Fruit fly (Drosophila melanogaster) whole organism, embryonic: ENCODE data around the gene CCDC53.

Experiments used
- Atf6 ChIP-seq: fragments of 200-800 bp; sonication (Bioruptor generic); IDR thresholded peaks from 2 replicates; pipeline ENCODE4 v1.3.6; 2022; ENCODE audit warnings: missing biosample characterization, missing genetic modification characterization
- CG10431 ChIP-seq: fragments of 200-800 bp; sonication (Bioruptor generic); optimal IDR thresholded peaks from 3 replicates; lab custom pipeline; 2018; ENCODE audit warnings: missing biosample characterization, mild to moderate bottlenecking, missing genetic modification characterization
- CG12391 ChIP-seq: fragments of 200-800 bp; sonication (Bioruptor generic); optimal IDR thresholded peaks from 3 replicates; lab custom pipeline; 2018; ENCODE audit warnings: missing biosample characterization, mild to moderate bottlenecking, missing genetic modification characterization, moderate library complexity
- CG12659 ChIP-seq: fragments of 200-800 bp; sonication (Bioruptor generic); optimal IDR thresholded peaks from 3 replicates; lab custom pipeline; 2017; ENCODE audit warnings: mild to moderate bottlenecking, missing biosample characterization, missing genetic modification reagents, missing genetic modification characterization
- CG12942 ChIP-seq: fragments of 200-800 bp; sonication (Bioruptor generic); optimal IDR thresholded peaks from 3 replicates; lab custom pipeline; 2016; ENCODE audit warnings: missing biosample characterization, missing genetic modification characterization
- CG15696 ChIP-seq: fragments of 200-800 bp; sonication (Bioruptor generic); optimal IDR thresholded peaks from 2 replicates; lab custom pipeline; 2019; ENCODE audit warnings: missing biosample characterization, mild to moderate bottlenecking, missing genetic modification characterization, moderate library complexity
- CG17802 ChIP-seq: fragments of 200-800 bp; sonication (Bioruptor generic); optimal IDR thresholded peaks from 2 replicates; lab custom pipeline; 2018; ENCODE audit warnings: missing biosample characterization, mild to moderate bottlenecking, missing genetic modification characterization, moderate library complexity
- CG17829 ChIP-seq: fragments of 200-800 bp; optimal IDR thresholded peaks from 2 replicates; lab custom pipeline; 2019; ENCODE audit warnings: missing biosample characterization, mild to moderate bottlenecking, missing genetic modification characterization, moderate library complexity
- CG1832 ChIP-seq: fragments of 200-800 bp; sonication (Bioruptor generic); optimal IDR thresholded peaks from 2 replicates; lab custom pipeline; 2017; ENCODE audit warnings: missing biosample characterization, mild to moderate bottlenecking, missing genetic modification characterization, inconsistent platforms
- CG18619 ChIP-seq: fragments of 200-800 bp; sonication (Bioruptor generic); optimal IDR thresholded peaks from 3 replicates; lab custom pipeline; 2017; ENCODE audit warnings: missing biosample characterization, mild to moderate bottlenecking, missing genetic modification characterization
- CG2129 ChIP-seq: fragments of 200-800 bp; sonication (Bioruptor generic); IDR thresholded peaks from 2 replicates; pipeline ENCODE4 v1.3.6; 2022; ENCODE audit warnings: missing biosample characterization, missing genetic modification characterization; ENCODE audit not compliant: partially characterized antibody
- CG3065 ChIP-seq: fragments of 200-800 bp; sonication (Bioruptor generic); optimal IDR thresholded peaks from 2 replicates; lab custom pipeline; 2016; ENCODE audit warnings: missing biosample characterization, missing genetic modification characterization
- CG6854 ChIP-seq: fragments of 200-800 bp; sonication (Bioruptor generic); optimal IDR thresholded peaks from 3 replicates; lab custom pipeline; 2017; ENCODE audit warnings: missing biosample characterization, mild to moderate bottlenecking, missing genetic modification characterization
- CG7271 ChIP-seq: fragments of 200-800 bp; sonication (Bioruptor generic); optimal IDR thresholded peaks from 2 replicates; lab custom pipeline; 2018; ENCODE audit warnings: missing biosample characterization, mild to moderate bottlenecking, missing genetic modification characterization, moderate library complexity
- CG7839 ChIP-seq: fragments of 200-800 bp; sonication (Bioruptor generic); optimal IDR thresholded peaks from 3 replicates; lab custom pipeline; 2018; ENCODE audit warnings: missing biosample characterization, mild to moderate bottlenecking, missing genetic modification characterization, moderate library complexity
- CG8944 ChIP-seq: fragments of 200-800 bp; sonication (Bioruptor generic); optimal IDR thresholded peaks from 3 replicates; lab custom pipeline; 2016; ENCODE audit warnings: missing biosample characterization, missing genetic modification characterization
- CkIIα-i1 ChIP-seq: fragments of 200-800 bp; sonication (Bioruptor generic); IDR thresholded peaks from 2 replicates; pipeline ENCODE4 v1.3.6; 2022; ENCODE audit warnings: missing biosample characterization, missing genetic modification characterization
- Dek ChIP-seq: fragments of 200-800 bp; sonication (Bioruptor generic); optimal IDR thresholded peaks from 3 replicates; lab custom pipeline; 2019; ENCODE audit warnings: missing biosample characterization, mild to moderate bottlenecking, missing genetic modification characterization, moderate library complexity
- Dll ChIP-seq: fragments of 200-800 bp; sonication (Bioruptor generic); IDR thresholded peaks from 4 replicates; pipeline ENCODE4 v1.3.6; 2022; ENCODE audit warnings: missing biosample characterization, missing genetic modification characterization; ENCODE audit not compliant: partially characterized antibody
- Doc2 ChIP-seq: fragments of 200-800 bp; sonication (Bioruptor generic); IDR thresholded peaks from 2 replicates; pipeline ENCODE4 v1.3.6; 2022; ENCODE audit warnings: missing biosample characterization, missing genetic modification characterization
- ERR ChIP-seq: fragments of 200-800 bp; sonication (Bioruptor generic); optimal IDR thresholded peaks from 2 replicates; lab custom pipeline; 2016; ENCODE audit warnings: missing biosample characterization, missing genetic modification characterization
- Fer1 ChIP-seq: fragments of 200-800 bp; sonication (Bioruptor generic); optimal IDR thresholded peaks from 2 replicates; lab custom pipeline; 2017; ENCODE audit warnings: missing biosample characterization, mild to moderate bottlenecking, missing genetic modification characterization
- Hmx ChIP-seq: fragments of 200-800 bp; sonication (Bioruptor generic); optimal IDR thresholded peaks from 2 replicates; lab custom pipeline; 2016; ENCODE audit warnings: missing biosample characterization, missing genetic modification characterization
- Hr3 ChIP-seq: fragments of 200-800 bp; sonication (Bioruptor generic); optimal IDR thresholded peaks from 3 replicates; lab custom pipeline; 2016; ENCODE audit warnings: missing biosample characterization, missing genetic modification characterization
- MTF-1 ChIP-seq: fragments of 200-800 bp; sonication (Bioruptor generic); optimal IDR thresholded peaks from 2 replicates; lab custom pipeline; 2018; ENCODE audit warnings: missing biosample characterization, mild to moderate bottlenecking, missing genetic modification characterization, borderline replicate concordance
- NK7.1 ChIP-seq: fragments of 200-800 bp; sonication (Bioruptor generic); optimal IDR thresholded peaks from 3 replicates; lab custom pipeline; 2016; ENCODE audit warnings: missing biosample characterization, missing genetic modification characterization
- NfI ChIP-seq: fragments of 200-800 bp; sonication (Bioruptor generic); optimal IDR thresholded peaks from 3 replicates; lab custom pipeline; 2018; ENCODE audit warnings: missing biosample characterization, mild to moderate bottlenecking, missing genetic modification characterization, moderate library complexity
- Oli ChIP-seq: fragments of 200-800 bp; sonication (Bioruptor generic); optimal IDR thresholded peaks from 2 replicates; lab custom pipeline; 2018; ENCODE audit warnings: missing biosample characterization, mild to moderate bottlenecking, missing genetic modification characterization, moderate library complexity
- Ssrp ChIP-seq: fragments of 200-800 bp; sonication (Bioruptor generic); optimal IDR thresholded peaks from 2 replicates; lab custom pipeline; 2018; ENCODE audit warnings: missing biosample characterization, mild to moderate bottlenecking, missing genetic modification characterization, moderate library complexity
- Tbp ChIP-seq: fragments of >200 bp; optimal IDR thresholded peaks from 2 replicates; lab custom pipeline; 2018; ENCODE audit warnings: missing biosample characterization, missing genetic modification characterization
- Trl ChIP-seq, 3 experiments: fragments of >200 bp in 2 of 3; fragments of 200-800 bp in 1 of 3; sonication (Bioruptor generic) in 1 of 3; optimal IDR thresholded peaks; 2 replicates in 1 of 3; 3 replicates in 2 of 3; lab custom pipeline; 2016 to 2017; ENCODE audit warnings: missing biosample characterization in 1 of 3, missing genetic modification characterization in 1 of 3
- Xrp1 ChIP-seq: fragments of 200-800 bp; sonication (Bioruptor generic); IDR thresholded peaks from 2 replicates; pipeline ENCODE4 v1.3.6; 2022; ENCODE audit warnings: missing biosample characterization, missing genetic modification characterization
- YL-1 ChIP-seq: fragments of 200-800 bp; sonication (Bioruptor generic); optimal IDR thresholded peaks from 3 replicates; lab custom pipeline; 2017; ENCODE audit warnings: missing biosample characterization, mild to moderate bottlenecking, missing genetic modification characterization
- ac ChIP-seq: fragments of 200-800 bp; sonication (Bioruptor generic); optimal IDR thresholded peaks from 3 replicates; lab custom pipeline; 2017; ENCODE audit warnings: missing biosample characterization, mild to moderate bottlenecking, missing genetic modification characterization
- dan ChIP-seq: fragments of 200-800 bp; sonication (Bioruptor generic); IDR thresholded peaks from 2 replicates; pipeline ENCODE4 v1.3.6; 2022; ENCODE audit warnings: missing biosample characterization, missing genetic modification characterization
- dati ChIP-seq: fragments of 200-800 bp; sonication (Bioruptor generic); IDR thresholded peaks from 2 replicates; pipeline ENCODE4 v1.3.6; 2022; ENCODE audit warnings: missing biosample characterization, missing genetic modification characterization
- dpn ChIP-seq, 2 experiments: fragments of 200-800 bp; sonication (Bioruptor generic); optimal IDR thresholded peaks; 3 replicates each; lab custom pipeline; 2016; ENCODE audit warnings: missing biosample characterization in 2 of 2, missing genetic modification characterization in 2 of 2
- exex ChIP-seq: fragments of 200-800 bp; sonication (Bioruptor generic); optimal IDR thresholded peaks from 4 replicates; lab custom pipeline; 2018; ENCODE audit warnings: missing biosample characterization, mild to moderate bottlenecking, missing genetic modification characterization, moderate library complexity
- eyg ChIP-seq: fragments of 200-800 bp; sonication (Bioruptor generic); optimal IDR thresholded peaks from 3 replicates; lab custom pipeline; 2016; ENCODE audit warnings: missing biosample characterization, missing genetic modification characterization
- gce ChIP-seq: fragments of 200-800 bp; sonication (Bioruptor generic); IDR thresholded peaks from 3 replicates; pipeline ENCODE4 v1.3.6; 2022; ENCODE audit warnings: missing biosample characterization, missing genetic modification characterization
- grau ChIP-seq: fragments of 200-800 bp; optimal IDR thresholded peaks from 3 replicates; lab custom pipeline; 2019; ENCODE audit warnings: missing biosample characterization, mild to moderate bottlenecking, missing genetic modification characterization, moderate library complexity
- hb ChIP-seq: fragments of 200-800 bp; sonication (Bioruptor generic); IDR thresholded peaks from 3 replicates; pipeline ENCODE4 v1.3.6; 2022; ENCODE audit warnings: missing biosample characterization, missing genetic modification characterization; ENCODE audit not compliant: partially characterized antibody
- her ChIP-seq: fragments of 200-800 bp; sonication (Bioruptor generic); optimal IDR thresholded peaks from 2 replicates; lab custom pipeline; 2016; ENCODE audit warnings: missing biosample characterization, missing genetic modification characterization
- onecut ChIP-seq: fragments of 200-800 bp; sonication (Bioruptor generic); IDR thresholded peaks from 2 replicates; pipeline ENCODE4 v1.3.6; 2022; ENCODE audit warnings: missing biosample characterization, missing genetic modification characterization
- sc ChIP-seq, 3 experiments: fragments of >200 bp in 2 of 3; fragments of 200-800 bp in 1 of 3; sonication (Bioruptor generic) in 1 of 3; optimal IDR thresholded peaks; 2 replicates in 2 of 3; 3 replicates in 1 of 3; lab custom pipeline; 2017; ENCODE audit warnings: mild to moderate bottlenecking in 1 of 3, missing biosample characterization in 1 of 3, missing genetic modification characterization in 1 of 3, missing genetic modification reagents in 1 of 3
- slbo ChIP-seq: fragments of 200-800 bp; sonication (Bioruptor generic); IDR thresholded peaks from 2 replicates; pipeline ENCODE4 v1.3.6; 2022; ENCODE audit warnings: missing biosample characterization, missing genetic modification characterization
- sr ChIP-seq: fragments of 200-800 bp; sonication (Bioruptor generic); IDR thresholded peaks from 3 replicates; pipeline ENCODE4 v1.3.6; 2022; ENCODE audit warnings: missing biosample characterization, missing genetic modification characterization
- zf30C ChIP-seq: fragments of 200-800 bp; sonication (Bioruptor generic); optimal IDR thresholded peaks from 3 replicates; lab custom pipeline; 2018; ENCODE audit warnings: missing biosample characterization, mild to moderate bottlenecking, missing genetic modification characterization

CCDC53 gene

DNA sequence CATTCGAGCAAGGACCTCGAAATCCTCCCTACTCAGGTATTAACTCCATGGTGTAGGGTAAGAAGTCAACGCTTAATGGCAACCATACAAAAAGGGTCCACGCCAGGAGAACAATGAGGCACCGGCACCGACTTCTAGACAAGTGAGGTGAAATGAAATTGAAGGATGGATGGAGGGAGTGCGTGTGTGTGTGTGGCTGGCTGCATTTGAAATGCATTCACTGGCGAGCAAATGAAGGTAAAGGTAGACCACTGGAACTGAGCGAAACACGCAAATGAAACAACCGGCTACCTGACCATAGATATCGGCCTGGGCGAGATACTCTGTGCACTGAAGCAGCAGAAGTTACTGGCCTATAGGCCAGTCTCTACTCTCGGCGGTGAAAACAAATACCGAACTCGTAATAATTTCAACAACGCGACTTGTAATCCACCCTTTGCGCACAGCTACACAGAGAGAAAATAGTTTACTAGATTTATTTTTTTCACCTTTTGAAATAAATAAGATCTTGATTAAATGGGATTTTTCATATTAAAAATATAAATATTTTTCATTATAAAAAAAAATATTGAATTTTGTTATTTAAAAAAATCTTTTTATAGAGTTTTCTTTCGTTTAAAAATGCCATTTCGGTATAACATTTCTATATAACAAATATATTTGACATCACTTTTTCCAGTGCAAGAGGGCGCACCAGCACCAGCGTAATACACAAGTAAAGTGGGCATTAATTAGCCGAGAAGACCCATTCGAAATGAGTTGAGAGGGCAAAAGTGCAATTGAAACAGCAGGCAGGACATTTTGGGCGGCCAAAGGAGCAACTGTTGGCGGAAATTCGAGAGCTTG lies 41.0 kb downstream of the CCDC53 start (continued):
- TF ChIP-seq ERR (GFP tag; lab: Kevin White, UChicago) (no peak), CG1832 (no peak), CG2129 (GFP tag; lab: Robert Waterston, UW) (no peak), NfI (GFP tag; lab: Kevin White, UChicago) (peak; percentile 54), Hmx (GFP tag; lab: Kevin White, UChicago) (no peak), CG17829 (tag; lab: Kevin White, UChicago) (peak; percentile 90), gce (GFP tag; lab: Robert Waterston, UW) (no peak), MTF-1 (no peak), CG7271 (tag; lab: Kevin White, UChicago) (peak; percentile 79), dan (GFP tag; lab: Robert Waterston, UW) (no peak), Atf6 (peak; percentile 55; the same call in 1 of the 2 replicates), her (GFP tag; lab: Kevin White, UChicago) (no peak), grau (peak; percentile 86), CG12391 (tag; lab: Kevin White, UChicago) (peak; percentile 91), Tbp (no peak), onecut (GFP tag; lab: Robert Waterston, UW) (peak; percentile 83; the same call in 1 of the 2 replicates), eyg (GFP tag; lab: Kevin White, UChicago) (no peak), CG18619 (GFP tag; lab: Kevin White, UChicago) (peak; percentile 82), CG15696 (peak; percentile 84), Trl (optimal IDR thresholded peaks at IDR 0.05; lab: Kevin White, UChicago) (no peak), Trl (GFP tag; optimal IDR thresholded peaks at IDR 0.05; lab: Kevin White, UChicago) (peak; percentile 43), ac (GFP tag; lab: Kevin White, UChicago) (peak; percentile 45), dpn (GFP tag; optimal IDR thresholded peaks at IDR 0.05; lab: Kevin White, UChicago) (peak in 1 of 2 experiments; percentile 79), zf30C (GFP tag; lab: Kevin White, UChicago) (peak; percentile 95), CG17802 (tag; lab: Kevin White, UChicago) (no peak), YL-1 (GFP tag; lab: Kevin White, UChicago) (peak; percentile 44), Fer1 (GFP tag; lab: Kevin White, UChicago) (peak; percentile 51), Oli (tag; lab: Kevin White, UChicago) (peak; percentile 87), Dll (GFP tag; lab: Robert Waterston, UW) (no peak), CkIIα-i1 (GFP tag; lab: Robert Waterston, UW) (no peak), Doc2 (GFP tag; lab: Robert Waterston, UW) (no peak), CG10431 (GFP tag; lab: Kevin White, UChicago) (peak; percentile 23), Dek (tag; lab: Kevin White, UChicago) (peak; percentile 71), hb (GFP tag; lab: Robert Waterston, UW) (no peak), Hr3 (GFP tag; lab: Kevin White, UChicago) (peak; percentile 86), CG12942 (peak; percentile 62), sc (optimal IDR thresholded peaks at IDR 0.05; lab: Kevin White, UChicago) (no peak), sc (GFP tag; optimal IDR thresholded peaks at IDR 0.05; lab: Kevin White, UChicago) (peak; percentile 85), slbo (GFP tag; lab: Robert Waterston, UW) (peak; percentile 84), exex (tag; lab: Kevin White, UChicago) (no peak), CG8944 (peak; percentile 18), CG12659 (GFP tag; lab: Kevin White, UChicago) (peak; percentile 90), Xrp1 (GFP tag; lab: Robert Waterston, UW) (peak; percentile 81), Ssrp (peak; percentile 86), sr (GFP tag; lab: Robert Waterston, UW) (no peak), NK7.1 (no peak), CG6854 (GFP tag; lab: Kevin White, UChicago) (peak; percentile 41), CG3065 (GFP tag; lab: Kevin White, UChicago) (peak; percentile 70), dati (no peak), CG7839 (tag; lab: Kevin White, UChicago) (peak; percentile 84)
